Worm (Caenorhabditis elegans) whole organism, L4/young adult: ENCODE data around the gene oac-15.

Source experiments
- W03F9.2 ChIP-seq: fragments of 150-350 bp; optimal IDR thresholded peaks from 2 replicates; lab custom pipeline; 2014; ENCODE audit warnings: missing biosample characterization, missing genetic modification characterization
- dao-5 ChIP-seq: sonication (generic microtip); optimal IDR thresholded peaks from 2 replicates; lab custom pipeline; 2016; ENCODE audit warnings: missing genotype, missing genetic modification characterization, moderate library complexity, missing compliant biosample characterization
- him-1 ChIP-seq: sonication (generic microtip); optimal IDR thresholded peaks from 2 replicates; lab custom pipeline; 2016; ENCODE audit warnings: missing genotype, missing genetic modification reagents, missing genetic modification characterization, missing compliant biosample characterization

- TF ChIP-seq him-1 (no peak), dao-5 (tag; lab: Kevin White, UChicago) (no peak), W03F9.2 (tag; lab: Kevin White, UChicago) (no peak)
Measured at ce11 chrV:16182110-16182509, 27.6 kb downstream of the oac-15 start, which contains the start of gene srz-13.
